Fruit fly (Drosophila melanogaster) whole organism, embryonic: Measurements from ENCODE around the gene Ufd1.

Experiments used
- CG10209 ChIP-seq: fragments of 200-800 bp; sonication (Bioruptor generic); optimal IDR thresholded peaks from 3 replicates; lab custom pipeline; 2017; ENCODE audit warnings: missing biosample characterization, mild to moderate bottlenecking, missing genetic modification characterization, missing genetic modification reagents
- CG17186 ChIP-seq: fragments of 200-800 bp; sonication (Bioruptor generic); optimal IDR thresholded peaks from 3 replicates; lab custom pipeline; 2017; ENCODE audit warnings: missing biosample characterization, missing genetic modification reagents, missing genetic modification characterization
- CG32767 ChIP-seq: fragments of 200-800 bp; sonication (Bioruptor generic); IDR thresholded peaks from 2 replicates; pipeline ENCODE4 v1.3.6; 2022; ENCODE audit warnings: missing biosample characterization, missing genetic modification characterization
- CG3995 ChIP-seq: fragments of 200-800 bp; sonication (Bioruptor generic); optimal IDR thresholded peaks from 3 replicates; lab custom pipeline; 2016; ENCODE audit warnings: missing biosample characterization, missing genetic modification characterization
- CG7839 ChIP-seq: fragments of 200-800 bp; sonication (Bioruptor generic); optimal IDR thresholded peaks from 3 replicates; lab custom pipeline; 2018; ENCODE audit warnings: missing biosample characterization, mild to moderate bottlenecking, missing genetic modification characterization, moderate library complexity
- Hr39 ChIP-seq: fragments of >200 bp; optimal IDR thresholded peaks from 2 replicates; lab custom pipeline; 2017
- NfI ChIP-seq: fragments of 200-800 bp; sonication (Bioruptor generic); optimal IDR thresholded peaks from 3 replicates; lab custom pipeline; 2018; ENCODE audit warnings: missing biosample characterization, mild to moderate bottlenecking, missing genetic modification characterization, moderate library complexity
- Sox100B ChIP-seq: fragments of 200-800 bp; sonication (Bioruptor generic); optimal IDR thresholded peaks from 3 replicates; lab custom pipeline; 2018; ENCODE audit warnings: missing biosample characterization, mild to moderate bottlenecking, missing genetic modification characterization
- h ChIP-seq: fragments of >200 bp; optimal IDR thresholded peaks from 2 replicates; lab custom pipeline; 2017
- kah ChIP-seq: fragments of 200-800 bp; sonication (Bioruptor generic); optimal IDR thresholded peaks from 2 replicates; lab custom pipeline; 2018; ENCODE audit warnings: missing biosample characterization, mild to moderate bottlenecking, missing genetic modification characterization
- pnt ChIP-seq: fragments of 200-800 bp; sonication (Bioruptor generic); optimal IDR thresholded peaks from 3 replicates; lab custom pipeline; 2016; ENCODE audit warnings: missing biosample characterization, missing genetic modification characterization
- row ChIP-seq: fragments of 200-800 bp; sonication (Bioruptor generic); IDR thresholded peaks from 3 replicates; pipeline ENCODE4 v1.3.6; 2022; ENCODE audit warnings: missing biosample characterization, missing genetic modification characterization

DNA sequence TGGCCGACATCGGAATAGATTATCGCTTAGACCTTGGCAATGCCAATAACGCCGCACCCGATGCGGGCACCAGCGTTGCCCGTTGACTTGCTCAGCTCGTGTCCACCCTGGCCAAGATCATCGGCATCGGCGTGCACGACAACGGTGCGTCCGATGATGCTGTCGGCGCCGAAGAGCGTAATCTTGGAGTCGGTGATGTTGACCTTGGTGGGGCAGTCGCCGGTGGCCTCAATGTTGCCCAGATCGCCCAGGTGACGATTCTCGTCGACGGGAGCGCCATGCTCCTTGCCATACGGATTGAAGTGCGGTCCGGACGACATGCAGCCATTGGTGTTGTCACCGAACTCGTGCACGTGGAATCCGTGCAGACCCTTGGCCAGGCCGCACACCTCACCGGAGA, 10.6 kb downstream of the Ufd1 start:
- TF ChIP-seq pnt (GFP tag; lab: Kevin White, UChicago) (no peak), h (lab: Kevin White, UChicago) (no peak), NfI (no peak), kah (GFP tag; lab: Kevin White, UChicago) (no peak), Sox100B (GFP tag; lab: Kevin White, UChicago) (no peak), CG17186 (GFP tag; lab: Kevin White, UChicago) (no peak), CG32767 (GFP tag; lab: Robert Waterston, UW) (no peak), row (GFP tag; lab: Robert Waterston, UW) (no peak), CG7839 (tag; lab: Kevin White, UChicago) (no peak), CG10209 (GFP tag; lab: Kevin White, UChicago) (no peak), CG3995 (GFP tag; lab: Kevin White, UChicago) (no peak), Hr39 (lab: Kevin White, UChicago) (no peak)
